Worm (Caenorhabditis elegans): ENCODE data around the gene ZK829.9.
A peak's percentile ranks its signal among the peaks of the same experiment; 100 is the strongest.

DNA sequence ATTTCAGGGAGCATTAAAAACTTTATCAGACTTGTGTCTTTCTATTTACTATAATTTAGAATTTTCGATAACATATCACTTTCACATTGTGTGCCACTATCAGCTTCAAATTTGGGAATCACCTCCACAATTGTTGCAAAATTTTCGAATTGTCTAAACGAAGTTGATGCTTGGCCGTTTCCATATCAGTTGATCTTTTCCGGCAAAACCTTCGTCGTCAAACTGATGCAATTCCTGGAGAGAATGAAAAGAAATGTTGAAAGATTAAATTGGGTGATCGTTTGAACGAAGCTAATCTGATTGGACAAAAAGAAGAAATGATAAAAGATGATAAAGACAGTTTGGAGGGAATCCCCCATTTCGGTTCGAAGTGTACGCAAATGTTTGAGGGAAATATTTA, 14.7 kb upstream of the ZK829.9 start:
- TF ChIP-seq F10E7.11 (tag; optimal IDR thresholded peaks at IDR 0.05) (no peak), snpc-4 (GFP tag; optimal IDR thresholded peaks at IDR 0.05) (no peak), snpc-4 (tag; optimal IDR thresholded peaks at IDR 0.05) (peak in 1 of 4 experiments; percentile 34), tlf-1 (GFP tag; optimal IDR thresholded peaks at IDR 0.05) (peak; percentile 64), egl-18 (GFP tag; IDR thresholded peaks at IDR 0.05) (no peak), ztf-25 (GFP tag; IDR thresholded peaks at IDR 0.05) (no peak)
